Fruit fly (Drosophila melanogaster): ENCODE results near the gene CG14717.

The CG14717 gene

dm6 chr3R:11735337-11735736 is 39.0 kb downstream of the CG14717 start, which contains the start of gene CG14721 (continued):
- TF ChIP-seq CG32532 (GFP tag; IDR thresholded peaks at IDR 0.05) (peak; percentile 48; the same call in 1 of the 2 replicates), bigmax (GFP tag; optimal IDR thresholded peaks at IDR 0.05) (no peak), Fer2 (tag; optimal IDR thresholded peaks at IDR 0.05) (no peak), knrl (GFP tag; IDR thresholded peaks at IDR 0.05; ENCODE audit: partially characterized antibody) (peak; percentile 56), CG9727 (GFP tag; optimal IDR thresholded peaks at IDR 0.05) (no peak), onecut (GFP tag; IDR thresholded peaks at IDR 0.05) (no peak), Hr51 (GFP tag; optimal IDR thresholded peaks at IDR 0.05) (peak in 1 of 2 experiments; percentile 14), Six4 (GFP tag; optimal IDR thresholded peaks at IDR 0.05) (no peak), bsh (GFP tag; optimal IDR thresholded peaks at IDR 0.05) (no peak), CG3726 (GFP tag; IDR thresholded peaks at IDR 0.05) (no peak), HLH54F (GFP tag; optimal IDR thresholded peaks at IDR 0.05) (peak; percentile 3), dpn (GFP tag; optimal IDR thresholded peaks at IDR 0.05) (no peak), Lhr (GFP tag; optimal IDR thresholded peaks at IDR 0.05) (peak; percentile 57), CG6813 (GFP tag; optimal IDR thresholded peaks at IDR 0.05) (no peak), CTCF (GFP tag; optimal IDR thresholded peaks at IDR 0.05) (peak; percentile 51), fru (optimal IDR thresholded peaks at IDR 0.05) (no peak), chm (GFP tag; IDR thresholded peaks at IDR 0.05) (no peak), CG14710 (tag; optimal IDR thresholded peaks at IDR 0.05) (peak; percentile 58), CG10267 (tag; optimal IDR thresholded peaks at IDR 0.05) (no peak), al (GFP tag; IDR thresholded peaks at IDR 0.05) (no peak), repo (GFP tag; optimal IDR thresholded peaks at IDR 0.05) (no peak), NC2β (GFP tag; optimal IDR thresholded peaks at IDR 0.05) (peak; percentile 18), Jarid2 (GFP tag; optimal IDR thresholded peaks at IDR 0.05) (no peak), grau (tag; optimal IDR thresholded peaks at IDR 0.05) (no peak), Hey (tag; optimal IDR thresholded peaks at IDR 0.05) (no peak), CG10321 (GFP tag; IDR thresholded peaks at IDR 0.05) (no peak), ind (GFP tag; optimal IDR thresholded peaks at IDR 0.05) (no peak), CG2202 (tag; optimal IDR thresholded peaks at IDR 0.05) (no peak), CG13123 (GFP tag; optimal IDR thresholded peaks at IDR 0.05) (no peak), prd (optimal IDR thresholded peaks at IDR 0.05) (no peak), prd (GFP tag; IDR thresholded peaks at IDR 0.05) (peak; percentile 38; the same call in 1 of the 3 replicates), CG7357 (GFP tag; IDR thresholded peaks at IDR 0.05) (no peak), GATAe (GFP tag; conservative IDR thresholded peaks at IDR 0.05) (no peak), PHDP (tag; optimal IDR thresholded peaks at IDR 0.05) (no peak), CG3838 (GFP tag; optimal IDR thresholded peaks at IDR 0.05) (no peak), sens (GFP tag) (peak; percentile 85), NC2α (GFP tag; optimal IDR thresholded peaks at IDR 0.05) (no peak), HmgZ (tag; optimal IDR thresholded peaks at IDR 0.05) (peak; percentile 44), zf30C (GFP tag; optimal IDR thresholded peaks at IDR 0.05) (no peak), Ets65A (GFP tag) (no peak), ase (GFP tag; IDR thresholded peaks at IDR 0.05) (no peak), CG11695 (GFP tag; IDR thresholded peaks at IDR 0.05) (0 out of 3 replicates have a peak, but pooled peaks have one; percentile 32), peb (GFP tag; IDR thresholded peaks at IDR 0.05) (no peak), luna (GFP tag; optimal IDR thresholded peaks at IDR 0.05) (no peak), Gug (GFP tag; IDR thresholded peaks at IDR 0.05) (peak; percentile 24; the same call in 1 of the 4 replicates), unpg (GFP tag; optimal IDR thresholded peaks at IDR 0.05) (no peak), Dbx (GFP tag; IDR thresholded peaks at IDR 0.05) (0 out of 3 replicates have a peak, but pooled peaks have one; percentile 5), CG6654 (GFP tag; optimal IDR thresholded peaks at IDR 0.05) (no peak), CG2678 (tag; optimal IDR thresholded peaks at IDR 0.05) (no peak), Bteb2 (GFP tag; optimal IDR thresholded peaks at IDR 0.05) (no peak), stwl (tag; optimal IDR thresholded peaks at IDR 0.05) (peak; percentile 37), Ptx1 (GFP tag; IDR thresholded peaks at IDR 0.05) (0 out of 2 replicates have a peak, but pooled peaks have one; percentile 17), CG7372 (GFP tag; IDR thresholded peaks at IDR 0.05) (no peak)
